Worm (Caenorhabditis elegans) whole organism, L2 larva: ENCODE measurements around the gene pigm-1.
A peak's percentile ranks its signal among the peaks of the same experiment; 100 is the strongest.

Source experiments
- C34F6.9 ChIP-seq: fragments of 150-350 bp; optimal IDR thresholded peaks from 2 replicates; lab custom pipeline; 2014; ENCODE audit warnings: missing biosample characterization, missing genetic modification characterization
- R02D3.7 ChIP-seq: fragments of 150-350 bp; optimal IDR thresholded peaks from 2 replicates; lab custom pipeline; 2014; ENCODE audit warnings: missing biosample characterization, missing genetic modification characterization
- alr-1 ChIP-seq: fragments of 150-350 bp; optimal IDR thresholded peaks from 2 replicates; lab custom pipeline; 2014; ENCODE audit warnings: missing biosample characterization, missing genetic modification characterization
- aly-2 ChIP-seq: fragments of 150-350 bp; optimal IDR thresholded peaks from 2 replicates; lab custom pipeline; 2014; ENCODE audit warnings: missing biosample characterization, missing genetic modification characterization
- ama-1 ChIP-seq: fragments of 150-350 bp; optimal IDR thresholded peaks from 2 replicates; lab custom pipeline; 2018; ENCODE audit warnings: inconsistent platforms
- ceh-16 ChIP-seq: fragments of 150-350 bp; optimal IDR thresholded peaks from 2 replicates; lab custom pipeline; 2014; ENCODE audit warnings: missing biosample characterization, missing genetic modification characterization
- dmd-4 ChIP-seq: sonication (generic microtip); optimal IDR thresholded peaks from 2 replicates; lab custom pipeline; 2017; ENCODE audit warnings: missing biosample characterization, missing genetic modification characterization
- elt-3 ChIP-seq: sonication (generic microtip); optimal IDR thresholded peaks from 2 replicates; lab custom pipeline; 2017; ENCODE audit warnings: missing biosample characterization, missing genetic modification characterization
- fos-1 ChIP-seq: fragments of 150-350 bp; optimal IDR thresholded peaks from 2 replicates; lab custom pipeline; 2014; ENCODE audit warnings: missing biosample characterization, missing genetic modification characterization
- lin-39 ChIP-seq: fragments of 150-350 bp; optimal IDR thresholded peaks from 2 replicates; lab custom pipeline; 2014; ENCODE audit warnings: missing biosample characterization, missing genetic modification reagents, missing genetic modification characterization
- mbf-1 ChIP-seq: sonication (generic microtip); optimal IDR thresholded peaks from 2 replicates; lab custom pipeline; 2017; ENCODE audit warnings: missing biosample characterization, missing genetic modification characterization
- mdl-1 ChIP-seq, 2 experiments: fragments of 150-350 bp in 1 of 2; sonication (generic microtip) in 1 of 2; optimal IDR thresholded peaks; 2 replicates each; lab custom pipeline; 2017; ENCODE audit warnings: missing biosample characterization in 2 of 2, missing genetic modification characterization in 2 of 2
- nhr-10 ChIP-seq: sonication (generic microtip); optimal IDR thresholded peaks from 2 replicates; lab custom pipeline; 2017; ENCODE audit warnings: missing biosample characterization, missing genetic modification characterization
- nhr-12 ChIP-seq: fragments of 150-350 bp; optimal IDR thresholded peaks from 2 replicates; lab custom pipeline; 2014; ENCODE audit warnings: missing biosample characterization, missing genetic modification characterization
- nhr-129 ChIP-seq: fragments of 150-350 bp; optimal IDR thresholded peaks from 2 replicates; lab custom pipeline; 2014; ENCODE audit warnings: missing biosample characterization, missing genetic modification characterization
- nhr-21 ChIP-seq: fragments of 150-350 bp; optimal IDR thresholded peaks from 2 replicates; lab custom pipeline; 2014; ENCODE audit warnings: missing biosample characterization, missing genetic modification characterization
- nhr-25 ChIP-seq: fragments of 150-350 bp; sonication (generic microtip); optimal IDR thresholded peaks from 3 replicates; lab custom pipeline; 2014; ENCODE audit warnings: missing biosample characterization, missing genetic modification characterization
- nhr-77 ChIP-seq: fragments of 150-350 bp; optimal IDR thresholded peaks from 2 replicates; lab custom pipeline; 2014; ENCODE audit warnings: missing biosample characterization, missing genetic modification characterization
- sem-4 ChIP-seq: fragments of 150-350 bp; optimal IDR thresholded peaks from 2 replicates; lab custom pipeline; 2014; ENCODE audit warnings: missing biosample characterization, missing genetic modification reagents, missing genetic modification characterization
- sma-9 ChIP-seq, 2 experiments: fragments of 150-350 bp in 1 of 2; sonication (generic microtip) in 1 of 2; optimal IDR thresholded peaks; 2 replicates each; lab custom pipeline; 2014 to 2016; ENCODE audit warnings: missing genetic modification characterization in 2 of 2, mild to moderate bottlenecking in 1 of 2, missing biosample characterization in 1 of 2, missing compliant biosample characterization in 1 of 2, missing genetic modification reagents in 1 of 2, moderate library complexity in 1 of 2
- snpc-4 ChIP-seq: fragments of 150-350 bp; optimal IDR thresholded peaks from 2 replicates; lab custom pipeline; 2014; ENCODE audit warnings: missing biosample characterization, missing genetic modification characterization
- unc-55 ChIP-seq: fragments of 150-350 bp; sonication (generic microtip); optimal IDR thresholded peaks from 3 replicates; lab custom pipeline; 2014; ENCODE audit warnings: missing biosample characterization, missing genetic modification reagents, missing genetic modification characterization
- zag-1 ChIP-seq: fragments of 150-350 bp; optimal IDR thresholded peaks from 2 replicates; lab custom pipeline; 2014; ENCODE audit warnings: missing biosample characterization, missing genetic modification characterization
- ztf-4 ChIP-seq: fragments of 150-350 bp; optimal IDR thresholded peaks from 2 replicates; lab custom pipeline; 2014; ENCODE audit warnings: missing biosample characterization, missing genetic modification characterization

pigm-1 gene

DNA sequence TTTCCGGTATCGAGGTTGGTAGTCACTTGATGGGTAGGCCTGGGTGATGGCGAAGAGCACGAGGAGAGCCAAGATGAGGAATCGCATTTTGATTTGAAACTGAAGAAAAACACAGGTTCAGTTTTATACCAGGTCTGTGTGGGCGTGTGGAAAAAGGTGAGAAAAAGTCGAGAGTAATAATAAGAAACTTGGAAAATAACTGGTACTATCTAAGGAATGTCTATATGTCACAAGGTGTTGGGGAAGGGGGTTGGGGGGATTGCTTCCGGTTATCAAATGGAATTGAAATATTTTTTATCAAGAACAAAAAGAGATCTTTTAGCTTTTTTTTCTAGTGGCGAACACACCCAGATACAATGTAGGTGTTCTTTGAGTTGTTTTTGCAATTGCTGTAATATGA is 28.7 kb upstream of the pigm-1 start, which contains the start of gene nlp-51:
TSS of gene nlp-51 (minus strand) at position 101 of the 400 bp plus-strand sequence.
- TF ChIP-seq sem-4 (tag; lab: Kevin White, UChicago) (no peak), nhr-77 (tag; lab: Kevin White, UChicago) (no peak), nhr-129 (no peak), nhr-10 (no peak)

DNA sequence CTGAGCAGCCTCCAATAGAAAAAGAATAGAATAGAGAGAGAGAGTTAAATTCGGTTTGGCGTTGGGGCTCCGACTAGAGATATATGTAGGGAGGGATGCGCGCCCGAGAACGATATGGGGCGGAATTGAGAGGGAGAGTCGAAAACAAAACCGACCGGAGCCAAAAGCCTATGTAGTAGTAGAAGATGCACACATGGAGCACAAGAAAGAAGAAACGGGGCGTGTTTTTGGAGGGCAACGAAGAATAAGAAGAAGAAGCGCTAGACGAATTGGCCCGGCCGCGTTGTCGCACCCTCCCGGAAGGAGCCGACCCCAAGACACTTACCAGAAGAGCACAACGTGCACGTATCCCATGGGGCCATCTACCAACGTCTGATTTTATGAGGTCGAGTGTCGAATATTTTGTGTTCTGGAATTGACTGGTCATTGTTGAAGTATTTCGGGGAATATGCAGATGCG is 19.2 kb upstream of the pigm-1 start, which contains the start of gene tag-180:
TSS of gene tag-180 (minus strand) at position 409 of the 459 bp plus-strand sequence.
- TF ChIP-seq mdl-1 (tag; optimal IDR thresholded peaks at IDR 0.05; lab: Kevin White, UChicago) (no peak), C34F6.9 (tag; lab: Kevin White, UChicago) (peak; percentile 22)

DNA sequence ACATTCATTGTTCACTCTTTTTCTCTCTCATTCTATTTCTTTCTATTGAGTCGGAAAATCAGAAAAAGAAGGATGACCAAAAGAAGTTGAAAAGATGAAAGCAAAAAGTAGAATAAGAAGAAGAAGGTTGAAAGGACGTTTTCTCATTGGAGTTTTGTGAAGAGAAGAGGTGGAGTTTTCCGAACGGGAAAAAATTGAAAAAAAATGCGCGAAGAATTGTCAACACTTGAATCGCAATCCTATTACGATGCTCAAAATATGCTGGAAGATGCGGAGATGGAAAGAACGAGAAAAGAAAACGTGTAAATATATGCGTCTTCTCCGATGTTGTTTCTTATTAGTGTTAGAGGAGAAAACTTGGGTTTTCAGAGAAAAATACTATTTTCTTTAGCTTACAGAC is 14.9 kb upstream of the pigm-1 start:
- TF ChIP-seq unc-55 (peak; percentile 28), alr-1 (tag; lab: Kevin White, UChicago) (no peak), aly-2 (tag; lab: Kevin White, UChicago) (no peak)

DNA sequence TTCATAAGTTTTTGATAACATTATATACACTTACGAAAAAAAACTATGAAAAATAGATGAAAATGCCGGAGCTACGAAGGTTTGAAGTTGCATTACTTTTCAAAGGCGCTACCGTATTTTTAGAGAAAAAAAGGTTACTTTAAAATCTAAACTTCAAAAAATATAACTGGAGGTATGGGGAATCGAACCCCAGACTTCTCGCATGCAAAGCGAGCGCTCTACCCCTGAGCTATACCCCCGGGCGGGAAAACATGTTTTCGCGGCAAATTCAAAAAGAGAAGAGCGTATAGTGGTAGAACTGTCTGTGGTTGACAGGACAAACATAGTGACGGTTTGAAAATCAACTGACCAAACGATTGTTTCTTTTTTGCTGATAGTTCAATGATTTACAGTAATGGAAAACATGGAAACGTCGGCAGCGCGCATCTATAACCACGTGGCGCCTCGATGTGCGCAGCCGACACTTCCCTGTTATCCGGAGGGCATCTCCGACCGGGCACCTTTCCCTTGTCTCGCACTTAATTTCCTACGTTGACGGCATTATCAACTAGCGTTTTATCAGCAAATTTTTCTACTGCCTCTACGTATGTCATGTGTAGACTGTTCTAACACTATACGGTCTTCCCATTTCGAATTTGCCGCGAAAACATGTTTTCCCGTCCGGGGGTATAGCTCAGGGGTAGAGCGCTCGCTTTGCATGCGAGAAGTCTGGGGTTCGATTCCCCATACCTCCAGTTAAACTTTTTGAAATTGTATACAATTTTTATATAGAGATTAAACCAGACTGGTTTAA is 14.2 kb upstream of the pigm-1 start:
- TF ChIP-seq snpc-4 (tag; lab: Kevin White, UChicago) = peak; percentile 54
- no peak for TF ChIP-seq elt-3 (tag; lab: Kevin White, UChicago)
- TF ChIP-seq sma-9 (GFP tag; optimal IDR thresholded peaks at IDR 0.05; lab: Kevin White, UChicago) = peak; percentile 6
- TF ChIP-seq sma-9 (tag; optimal IDR thresholded peaks at IDR 0.05; lab: Kevin White, UChicago) = no peak
- TF ChIP-seq, all 48 proteins: peak for 2

DNA sequence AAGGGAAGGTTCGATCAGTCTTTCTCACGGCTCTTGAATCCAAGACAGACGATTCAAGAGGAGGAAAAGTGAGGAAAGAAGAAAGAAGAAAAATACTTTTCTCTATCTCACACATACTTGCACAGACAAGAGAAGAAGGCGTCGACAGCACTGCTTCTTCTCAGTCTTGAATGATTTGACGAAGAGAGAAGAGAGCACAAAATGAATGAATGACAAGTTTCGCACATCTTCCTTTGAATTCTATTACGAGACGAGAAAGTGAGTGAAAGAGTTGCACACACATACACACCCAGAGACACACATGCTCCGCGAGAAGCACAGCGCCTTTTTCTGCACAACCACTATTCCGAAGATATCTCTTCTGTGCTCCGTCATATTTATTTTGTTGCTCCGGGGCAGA is 12.6 kb upstream of the pigm-1 start:
- TF ChIP-seq unc-55 (peak; percentile 68), ceh-16 (tag; lab: Kevin White, UChicago) (no peak), C34F6.9 (tag; lab: Kevin White, UChicago) (peak; percentile 38), zag-1 (peak; percentile 63)
- TF ChIP-seq, all 48 proteins: peak for 3

DNA sequence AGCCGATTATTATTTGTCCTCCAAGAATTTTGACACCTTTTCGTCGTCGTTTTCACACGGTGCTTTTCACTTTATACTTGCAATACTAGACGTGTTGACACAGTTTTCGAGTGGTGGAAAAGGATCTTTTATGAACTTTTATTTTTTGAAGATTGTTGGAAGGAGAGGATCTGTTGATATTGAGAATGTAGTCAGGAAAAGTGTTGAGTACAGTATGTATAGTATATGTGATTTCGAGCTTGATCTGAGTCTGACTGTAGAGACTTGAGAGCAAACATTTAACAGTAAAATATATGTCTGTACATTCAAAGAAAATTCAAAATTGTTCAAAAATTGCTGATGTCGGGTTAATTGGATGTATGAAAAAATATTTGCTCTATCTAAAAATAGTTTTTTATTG is 12.1 kb upstream of the pigm-1 start:
- peak; percentile 28 for TF ChIP-seq ama-1 (lab: Kevin White, UChicago)
- no peak for TF ChIP-seq dmd-4 (tag; lab: Kevin White, UChicago)
- TF ChIP-seq nhr-21 (tag; lab: Kevin White, UChicago) = peak; percentile 44
- no peak for TF ChIP-seq C34F6.9 (tag; lab: Kevin White, UChicago)

DNA sequence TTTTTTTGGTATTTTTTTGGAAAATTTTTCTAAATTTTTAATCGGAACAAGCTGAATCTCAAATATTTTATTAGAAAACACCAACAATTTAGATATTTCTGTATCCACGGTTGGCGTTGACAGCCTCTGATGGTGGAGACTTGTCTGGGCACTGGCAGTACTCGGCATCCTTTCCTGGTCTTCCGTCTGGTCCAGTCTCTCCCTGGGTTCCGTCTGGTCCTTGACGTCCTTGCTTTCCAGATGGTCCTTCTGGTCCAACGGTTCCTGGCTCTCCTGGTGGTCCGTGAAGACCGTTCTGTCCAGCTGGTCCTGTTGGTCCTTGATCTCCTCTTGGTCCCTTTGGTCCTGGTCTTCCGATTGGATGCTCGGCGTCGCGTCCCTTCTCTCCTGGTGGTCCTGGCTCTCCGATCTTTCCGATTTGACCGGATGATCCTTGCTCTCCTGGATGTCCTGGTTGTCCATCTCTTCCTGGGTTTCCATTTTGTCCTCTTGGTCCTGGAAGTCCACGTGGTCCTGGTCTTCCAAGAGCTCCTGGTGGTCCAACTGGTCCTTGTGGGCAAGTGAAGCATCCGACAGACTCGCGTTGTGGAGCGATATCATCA is 11.5 kb upstream of the pigm-1 start:
- no peak for TF ChIP-seq fos-1
- no peak for TF ChIP-seq mdl-1 (tag; optimal IDR thresholded peaks at IDR 0.05; lab: Kevin White, UChicago)
- TF ChIP-seq lin-39 (tag; lab: Kevin White, UChicago) = no peak
- no peak for TF ChIP-seq mbf-1 (tag; lab: Kevin White, UChicago)
- TF ChIP-seq nhr-12 = no peak
- TF ChIP-seq ztf-4 = no peak
- TF ChIP-seq nhr-25 (tag; lab: Kevin White, UChicago) = no peak

DNA sequence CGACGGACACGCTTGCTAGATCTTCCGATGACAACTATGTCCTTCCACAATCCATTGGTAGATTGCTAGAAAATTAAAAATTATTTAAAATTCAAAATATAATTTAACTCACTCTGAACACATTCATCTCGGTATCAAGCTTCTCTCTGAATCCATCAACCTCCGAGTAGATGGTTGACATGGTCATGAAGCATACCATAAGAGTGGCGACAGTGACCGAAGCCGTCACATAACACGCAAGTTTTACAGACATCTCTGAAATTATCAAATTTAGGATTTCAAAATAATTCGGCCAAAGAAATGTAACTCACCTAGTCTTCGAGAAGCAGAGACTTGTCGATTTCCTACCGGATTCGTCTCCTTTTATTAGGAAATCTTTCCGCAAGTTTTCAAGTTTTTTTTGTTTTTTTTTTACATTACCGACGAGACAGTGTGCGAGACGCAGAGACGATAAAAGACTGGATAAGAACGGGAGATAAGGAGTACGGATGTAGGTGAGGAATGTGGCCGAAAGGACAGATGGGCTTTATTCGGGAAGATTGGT is 10.7 kb upstream of the pigm-1 start, which contains the start of gene sqt-1:
TSS of gene sqt-1 (minus strand) at position 341 of the 544 bp plus-strand sequence.
- peak; percentile 36 for TF ChIP-seq nhr-21 (tag; lab: Kevin White, UChicago)
- no peak for TF ChIP-seq R02D3.7
- TF ChIP-seq sem-4 (tag; lab: Kevin White, UChicago) = peak; percentile 37
- TF ChIP-seq unc-55 = peak; percentile 64
- peak; percentile 69 for TF ChIP-seq ama-1 (lab: Kevin White, UChicago)
- TF ChIP-seq, all 48 proteins: peak for 4
